Worm (Caenorhabditis elegans) whole organism, young adult: ENCODE measurements around the gene Y73B6BL.288.

Source experiments
- B0336.3 ChIP-seq: fragments of 200-800 bp; sonication (Bioruptor generic); IDR thresholded peaks from 2 replicates; pipeline ENCODE4 v1.3.6; 2022; ENCODE audit warnings: missing genetic modification characterization, missing compliant biosample characterization
- C06A6.2 ChIP-seq: fragments of 200-800 bp; sonication (Bioruptor generic); conservative IDR thresholded peaks from 2 replicates; pipeline ENCODE4 v1.3.6; 2022; ENCODE audit warnings: missing genetic modification characterization, missing compliant biosample characterization
- C17E4.6 ChIP-seq: fragments of 200-800 bp; sonication (Bioruptor generic); IDR thresholded peaks from 2 replicates; pipeline ENCODE4 v1.3.6; 2022; ENCODE audit warnings: missing genetic modification reagents, missing genetic modification characterization, missing compliant biosample characterization
- D2030.7 ChIP-seq: fragments of 200-800 bp; sonication (Bioruptor generic); IDR thresholded peaks from 2 replicates; pipeline ENCODE4 v1.3.6; 2022; ENCODE audit warnings: missing genetic modification reagents, missing genetic modification characterization, missing compliant biosample characterization
- F10E7.11 ChIP-seq: sonication (generic microtip); optimal IDR thresholded peaks from 2 replicates; lab custom pipeline; 2017; ENCODE audit warnings: mild to moderate bottlenecking, missing genetic modification characterization, moderate library complexity, missing compliant biosample characterization
- F37B4.10 ChIP-seq: fragments of 200-800 bp; sonication (Bioruptor generic); IDR thresholded peaks from 2 replicates; pipeline ENCODE4 v1.3.6; 2022; ENCODE audit warnings: missing genetic modification characterization, missing compliant biosample characterization
- F52B5.7 ChIP-seq: sonication (generic microtip); optimal IDR thresholded peaks from 2 replicates; lab custom pipeline; 2016; ENCODE audit warnings: mild to moderate bottlenecking, missing genetic modification characterization, missing compliant biosample characterization
- Y53F4B.3 ChIP-seq: fragments of 200-800 bp; sonication (Bioruptor generic); IDR thresholded peaks from 2 replicates; pipeline ENCODE4 v1.3.6; 2022; ENCODE audit warnings: missing genetic modification reagents, missing genetic modification characterization, missing compliant biosample characterization
- Y79H2A.3 ChIP-seq: fragments of 200-800 bp; sonication (Bioruptor generic); conservative IDR thresholded peaks from 2 replicates; pipeline ENCODE4 v1.3.6; 2022; ENCODE audit warnings: missing genetic modification reagents, missing genetic modification characterization, missing compliant biosample characterization
- aptf-2 ChIP-seq: fragments of 200-800 bp; sonication (Bioruptor generic); conservative IDR thresholded peaks from 2 replicates; pipeline ENCODE4 v1.3.6; 2022; ENCODE audit warnings: missing genetic modification reagents, missing genetic modification characterization, missing compliant biosample characterization
- ceh-40 ChIP-seq: fragments of 200-800 bp; sonication (Bioruptor generic); IDR thresholded peaks from 2 replicates; pipeline ENCODE4 v1.3.6; 2022; ENCODE audit warnings: missing genetic modification characterization, missing compliant biosample characterization
- ceh-91 ChIP-seq: fragments of 200-800 bp; sonication (Bioruptor generic); IDR thresholded peaks from 2 replicates; pipeline ENCODE4 v1.3.6; 2022; ENCODE audit warnings: missing genetic modification reagents, missing genetic modification characterization, missing compliant biosample characterization
- chd-7 ChIP-seq: sonication (generic microtip); optimal IDR thresholded peaks from 2 replicates; lab custom pipeline; 2016; ENCODE audit warnings: mild to moderate bottlenecking, missing genetic modification characterization, moderate library complexity, missing compliant biosample characterization
- dpff-1 ChIP-seq: sonication (generic microtip); optimal IDR thresholded peaks from 2 replicates; lab custom pipeline; 2017; ENCODE audit warnings: mild to moderate bottlenecking, missing genetic modification characterization, missing compliant biosample characterization
- efl-1 ChIP-seq: fragments of 150-350 bp; optimal IDR thresholded peaks from 2 replicates; lab custom pipeline; 2014; ENCODE audit warnings: missing biosample characterization, missing genetic modification reagents, missing genetic modification characterization
- egl-18 ChIP-seq: fragments of 200-800 bp; sonication (Bioruptor generic); IDR thresholded peaks from 2 replicates; pipeline ENCODE4 v1.3.6; 2022; ENCODE audit warnings: missing genetic modification reagents, missing genetic modification characterization, missing compliant biosample characterization
- fkh-3 ChIP-seq: sonication (generic microtip); optimal IDR thresholded peaks from 2 replicates; lab custom pipeline; 2016; ENCODE audit warnings: mild to moderate bottlenecking, missing genetic modification characterization, missing compliant biosample characterization
- gei-17 ChIP-seq: fragments of 200-800 bp; sonication (Bioruptor generic); optimal IDR thresholded peaks from 2 replicates; lab custom pipeline; 2018; ENCODE audit warnings: mild to moderate bottlenecking, missing genetic modification characterization, missing compliant biosample characterization
- him-1 ChIP-seq: sonication (generic microtip); optimal IDR thresholded peaks from 2 replicates; lab custom pipeline; 2016; ENCODE audit warnings: missing genotype, missing genetic modification reagents, missing genetic modification characterization, missing compliant biosample characterization
- hlh-26 ChIP-seq: fragments of 200-800 bp; sonication (Bioruptor generic); conservative IDR thresholded peaks from 2 replicates; pipeline ENCODE4 v1.3.6; 2022; ENCODE audit warnings: missing genetic modification reagents, missing genetic modification characterization, missing compliant biosample characterization
- hmg-20 ChIP-seq: fragments of 200-800 bp; sonication (Bioruptor generic); IDR thresholded peaks from 2 replicates; pipeline ENCODE4 v1.3.6; 2022; ENCODE audit warnings: missing genetic modification reagents, missing genetic modification characterization, missing compliant biosample characterization
- hrde-1 ChIP-seq: sonication (generic microtip); optimal IDR thresholded peaks from 2 replicates; lab custom pipeline; 2016; ENCODE audit warnings: missing genetic modification characterization, mild to moderate bottlenecking, missing compliant biosample characterization, moderate library complexity, missing genotype, missing genetic modification reagents, borderline replicate concordance
- lag-1 ChIP-seq: fragments of 200-800 bp; sonication (Bioruptor generic); IDR thresholded peaks from 2 replicates; pipeline ENCODE4 v1.3.6; 2022; ENCODE audit warnings: missing genetic modification reagents, missing genetic modification characterization, missing compliant biosample characterization
- lin-40 ChIP-seq: sonication (generic microtip); optimal IDR thresholded peaks from 2 replicates; lab custom pipeline; 2016; ENCODE audit warnings: missing genetic modification characterization, mild to moderate bottlenecking, missing compliant biosample characterization, missing genotype, missing genetic modification reagents
- lsl-1 ChIP-seq: fragments of 200-800 bp; sonication (Bioruptor generic); optimal IDR thresholded peaks from 2 replicates; lab custom pipeline; 2018; ENCODE audit warnings: mild to moderate bottlenecking, missing genetic modification characterization, moderate library complexity, missing compliant biosample characterization
- madf-10 ChIP-seq: sonication (generic microtip); optimal IDR thresholded peaks from 2 replicates; lab custom pipeline; 2016; ENCODE audit warnings: mild to moderate bottlenecking, missing genetic modification characterization, missing compliant biosample characterization
- madf-6 ChIP-seq: fragments of 200-800 bp; sonication (Bioruptor generic); IDR thresholded peaks from 2 replicates; pipeline ENCODE4 v1.3.6; 2022; ENCODE audit warnings: missing genetic modification reagents, missing genetic modification characterization, missing compliant biosample characterization
- nfya-1 ChIP-seq: sonication (generic microtip); optimal IDR thresholded peaks from 2 replicates; lab custom pipeline; 2017; ENCODE audit warnings: antibody characterized with exemption, missing compliant biosample characterization, missing genetic modification characterization, borderline replicate concordance; ENCODE audit not compliant: insufficient read depth
- nfya-2 ChIP-seq: fragments of 200-800 bp; sonication (Bioruptor generic); IDR thresholded peaks from 2 replicates; pipeline ENCODE4 v1.3.6; 2022; ENCODE audit warnings: missing genetic modification reagents, missing genetic modification characterization, missing compliant biosample characterization
- pbrm-1 ChIP-seq: fragments of 200-800 bp; sonication (Bioruptor generic); IDR thresholded peaks from 2 replicates; pipeline ENCODE4 v1.3.6; 2022; ENCODE audit warnings: missing genetic modification reagents, missing genetic modification characterization, missing compliant biosample characterization
- rpc-1 ChIP-seq, 2 experiments: fragments of 150-350 bp in 1 of 2; sonication (generic microtip) in 1 of 2; optimal IDR thresholded peaks; 2 replicates each; lab custom pipeline; 2014 to 2018; ENCODE audit warnings: missing biosample characterization in 1 of 2, missing genetic modification characterization in 1 of 2, missing genetic modification reagents in 1 of 2, missing genotype in 1 of 2
- snpc-1.1 ChIP-seq: sonication (generic microtip); optimal IDR thresholded peaks from 2 replicates; lab custom pipeline; 2017; ENCODE audit warnings: missing genetic modification characterization, mild to moderate bottlenecking, missing compliant biosample characterization, antibody characterized with exemption, moderate library complexity, missing genotype, missing genetic modification reagents; ENCODE audit not compliant: insufficient read depth
- somi-1 ChIP-seq: fragments of 200-800 bp; sonication (Bioruptor generic); optimal IDR thresholded peaks from 2 replicates; lab custom pipeline; 2018; ENCODE audit warnings: mild to moderate bottlenecking, missing genetic modification characterization, missing compliant biosample characterization
- sptf-2 ChIP-seq: fragments of 200-800 bp; sonication (Bioruptor generic); optimal IDR thresholded peaks from 2 replicates; lab custom pipeline; 2018; ENCODE audit warnings: mild to moderate bottlenecking, missing genetic modification characterization, missing compliant biosample characterization
- tbp1 ChIP-seq: fragments of 200-800 bp; sonication (Bioruptor generic); optimal IDR thresholded peaks from 2 replicates; lab custom pipeline; 2018; ENCODE audit warnings: mild to moderate bottlenecking, missing genetic modification characterization, missing compliant biosample characterization
- unc-130 ChIP-seq: sonication (generic microtip); optimal IDR thresholded peaks from 2 replicates; lab custom pipeline; 2016; ENCODE audit warnings: missing genetic modification reagents, missing genetic modification characterization, missing compliant biosample characterization
- zim-3 ChIP-seq: sonication (generic microtip); optimal IDR thresholded peaks from 2 replicates; lab custom pipeline; 2017; ENCODE audit warnings: mild to moderate bottlenecking, missing genetic modification characterization, moderate library complexity, missing compliant biosample characterization
- ztf-28 ChIP-seq: fragments of 200-800 bp; sonication (Bioruptor generic); IDR thresholded peaks from 2 replicates; pipeline ENCODE4 v1.3.6; 2022; ENCODE audit warnings: missing genetic modification reagents, missing genetic modification characterization, missing compliant biosample characterization
- ztf-6 ChIP-seq: fragments of 200-800 bp; sonication (Bioruptor generic); IDR thresholded peaks from 2 replicates; pipeline ENCODE4 v1.3.6; 2022; ENCODE audit warnings: missing genetic modification reagents, missing genetic modification characterization, missing compliant biosample characterization

The Y73B6BL.288 gene

ce11 chrIV:6321667-6322066 lies 20.7 kb downstream of the Y73B6BL.288 start, which contains the start of gene Y73B6BL.29 (continued):
- no peak for TF ChIP-seq C17E4.6 (GFP tag; lab: Robert Waterston, UW)
- no peak for TF ChIP-seq egl-18 (GFP tag; lab: Robert Waterston, UW)
- no peak for TF ChIP-seq sptf-2 (GFP tag; lab: Kevin White, UChicago)
- TF ChIP-seq lag-1 (GFP tag; lab: Robert Waterston, UW) = no peak
- TF ChIP-seq lsl-1 (GFP tag; lab: Kevin White, UChicago) = peak; percentile 55
- TF ChIP-seq F52B5.7 = peak; percentile 61
- TF ChIP-seq snpc-1.1 (tag; lab: Kevin White, UChicago) = peak; percentile 74
- TF ChIP-seq tbp1 = peak; percentile 70
- TF ChIP-seq ceh-40 (GFP tag; lab: Robert Waterston, UW) = 0 out of 2 replicates have a peak, but pooled peaks have one; percentile 43
- 0 out of 2 replicates have a peak, but pooled peaks have one; percentile 71 for TF ChIP-seq ztf-28 (GFP tag; lab: Robert Waterston, UW)
- TF ChIP-seq nfya-1 (tag; lab: Kevin White, UChicago) = no peak
- TF ChIP-seq madf-6 (GFP tag; lab: Robert Waterston, UW) = peak; percentile 69
- peak; percentile 53; the same call in 1 of the 2 replicates for TF ChIP-seq pbrm-1 (GFP tag; lab: Robert Waterston, UW)
- TF ChIP-seq gei-17 (GFP tag; lab: Kevin White, UChicago) = peak; percentile 7
- no peak for TF ChIP-seq fkh-3 (tag; lab: Kevin White, UChicago)
- no peak for TF ChIP-seq nfya-2
- TF ChIP-seq Y53F4B.3 (GFP tag; lab: Robert Waterston, UW) = no peak
- TF ChIP-seq zim-3 = peak; percentile 46
- peak; percentile 95 for TF ChIP-seq unc-130 (GFP tag; lab: Kevin White, UChicago)
- TF ChIP-seq hlh-26 = no peak
- peak; percentile 56 for TF ChIP-seq chd-7 (tag; lab: Kevin White, UChicago)
- TF ChIP-seq hrde-1 (tag; lab: Kevin White, UChicago) = no peak
- TF ChIP-seq somi-1 (GFP tag; lab: Kevin White, UChicago) = peak; percentile 35
- TF ChIP-seq lin-40 (tag; lab: Kevin White, UChicago) = peak; percentile 85
- TF ChIP-seq hmg-20 = peak; percentile 80
- no peak for TF ChIP-seq C06A6.2 (GFP tag; lab: Robert Waterston, UW)
- peak; percentile 61 for TF ChIP-seq F10E7.11
- TF ChIP-seq B0336.3 = 0 out of 2 replicates have a peak, but pooled peaks have one; percentile 35
- TF ChIP-seq ceh-91 = peak; percentile 64; the same call in 1 of the 2 replicates
- TF ChIP-seq him-1 (tag; lab: Kevin White, UChicago) = peak; percentile 45
- no peak for TF ChIP-seq F37B4.10 (GFP tag; lab: Robert Waterston, UW)
- TF ChIP-seq aptf-2 (GFP tag; lab: Robert Waterston, UW) = peak; percentile 72
- TF ChIP-seq Y79H2A.3 = no peak
- TF ChIP-seq rpc-1 (optimal IDR thresholded peaks at IDR 0.05; lab: Kevin White, UChicago) = no peak
- no peak for TF ChIP-seq rpc-1 (tag; optimal IDR thresholded peaks at IDR 0.05; lab: Kevin White, UChicago)
- TF ChIP-seq dpff-1 = no peak
- peak; percentile 63; the same call in 1 of the 2 replicates for TF ChIP-seq D2030.7 (GFP tag; lab: Robert Waterston, UW)
- peak; percentile 74 for TF ChIP-seq efl-1 (GFP tag; lab: Kevin White, UChicago)
- 0 out of 2 replicates have a peak, but pooled peaks have one; percentile 14 for TF ChIP-seq ztf-6
- peak; percentile 72 for TF ChIP-seq madf-10
- TF ChIP-seq, all 124 proteins: peak for 72
